Fruit fly (Drosophila melanogaster) whole organism, prepupa: ENCODE data around the gene CG7246.

Experiments
- CG10631 ChIP-seq: fragments of 200-800 bp; sonication (Bioruptor generic); optimal IDR thresholded peaks from 2 replicates; lab custom pipeline; 2016; ENCODE audit warnings: missing biosample characterization, missing genetic modification characterization
- CG10669 ChIP-seq: fragments of 200-800 bp; sonication (Bioruptor generic); optimal IDR thresholded peaks from 3 replicates; lab custom pipeline; 2018; ENCODE audit warnings: missing biosample characterization, mild to moderate bottlenecking, missing genetic modification characterization, moderate library complexity
- CG11294 ChIP-seq: fragments of 200-800 bp; sonication (Bioruptor generic); IDR thresholded peaks from 2 replicates; pipeline ENCODE4 v1.3.6; 2022; ENCODE audit warnings: missing biosample characterization, missing genetic modification characterization
- CG11762 ChIP-seq: fragments of 200-800 bp; sonication (Bioruptor generic); optimal IDR thresholded peaks from 3 replicates; lab custom pipeline; 2016; ENCODE audit warnings: missing biosample characterization, missing genetic modification characterization; ENCODE audit not compliant: insufficient read depth
- CG11902 ChIP-seq: fragments of 200-800 bp; sonication (Bioruptor generic); optimal IDR thresholded peaks from 3 replicates; lab custom pipeline; 2016; ENCODE audit warnings: missing biosample characterization, missing genetic modification characterization
- CG15336 ChIP-seq: fragments of 200-800 bp; sonication (Bioruptor generic); IDR thresholded peaks from 2 replicates; pipeline ENCODE4 v1.3.6; 2022; ENCODE audit warnings: missing biosample characterization, missing genetic modification characterization
- CG3032 ChIP-seq: fragments of 200-800 bp; optimal IDR thresholded peaks from 2 replicates; lab custom pipeline; 2019; ENCODE audit warnings: missing biosample characterization, mild to moderate bottlenecking, missing genetic modification characterization, moderate library complexity
- CG31627 ChIP-seq: fragments of 200-800 bp; sonication (Bioruptor generic); optimal IDR thresholded peaks from 3 replicates; lab custom pipeline; 2016; ENCODE audit warnings: missing biosample characterization, missing genetic modification characterization
- CG32006 ChIP-seq: fragments of 200-800 bp; sonication (Bioruptor generic); optimal IDR thresholded peaks from 3 replicates; lab custom pipeline; 2017; ENCODE audit warnings: missing biosample characterization, mild to moderate bottlenecking, missing genetic modification characterization
- CG34406 ChIP-seq: fragments of 200-800 bp; sonication (Bioruptor generic); optimal IDR thresholded peaks from 3 replicates; lab custom pipeline; 2016; ENCODE audit warnings: missing biosample characterization, missing genetic modification characterization
- CG6163 ChIP-seq: fragments of 200-800 bp; sonication (Bioruptor generic); IDR thresholded peaks from 3 replicates; pipeline ENCODE4 v1.3.6; 2022; ENCODE audit warnings: missing biosample characterization, missing genetic modification characterization
- CG6276 ChIP-seq: fragments of 200-800 bp; sonication (Bioruptor generic); optimal IDR thresholded peaks from 2 replicates; lab custom pipeline; 2017; ENCODE audit warnings: missing biosample characterization, mild to moderate bottlenecking, missing genetic modification characterization
- CG6792 ChIP-seq: fragments of 200-800 bp; sonication (Bioruptor generic); optimal IDR thresholded peaks from 3 replicates; lab custom pipeline; 2016; ENCODE audit warnings: missing biosample characterization, missing genetic modification characterization
- CG6808 ChIP-seq: fragments of 200-800 bp; sonication (Bioruptor generic); optimal IDR thresholded peaks from 3 replicates; lab custom pipeline; 2017; ENCODE audit warnings: missing biosample characterization, missing genetic modification characterization, mild to moderate bottlenecking, moderate library complexity, missing genetic modification reagents
- CG6854 ChIP-seq: fragments of 200-800 bp; sonication (Bioruptor generic); optimal IDR thresholded peaks from 2 replicates; lab custom pipeline; 2017; ENCODE audit warnings: missing biosample characterization, mild to moderate bottlenecking, missing genetic modification characterization
- CG7368 ChIP-seq: fragments of 200-800 bp; sonication (Bioruptor generic); optimal IDR thresholded peaks from 3 replicates; lab custom pipeline; 2016; ENCODE audit warnings: missing biosample characterization, missing genetic modification characterization
- CG8119 ChIP-seq: fragments of 200-800 bp; sonication (Bioruptor generic); IDR thresholded peaks from 3 replicates; pipeline ENCODE4 v1.3.6; 2022; ENCODE audit warnings: missing biosample characterization, missing genetic modification characterization
- CG8632 ChIP-seq: fragments of 200-800 bp; sonication (Bioruptor generic); optimal IDR thresholded peaks from 3 replicates; lab custom pipeline; 2016; ENCODE audit warnings: missing biosample characterization, missing genetic modification characterization
- CG9139 ChIP-seq: fragments of 200-800 bp; sonication (Bioruptor generic); optimal IDR thresholded peaks from 3 replicates; lab custom pipeline; 2017; ENCODE audit warnings: missing biosample characterization, mild to moderate bottlenecking, missing genetic modification characterization
- Eip75B ChIP-seq: fragments of 200-800 bp; sonication (Bioruptor generic); optimal IDR thresholded peaks from 3 replicates; lab custom pipeline; 2016; ENCODE audit warnings: missing biosample characterization, missing genetic modification characterization
- Eip93F ChIP-seq: fragments of 200-800 bp; sonication (Bioruptor generic); optimal IDR thresholded peaks from 2 replicates; lab custom pipeline; 2016; ENCODE audit warnings: missing biosample characterization, mild to moderate bottlenecking, missing genetic modification characterization
- Ets96B ChIP-seq: fragments of 200-800 bp; optimal IDR thresholded peaks from 2 replicates; lab custom pipeline; 2019; ENCODE audit warnings: missing biosample characterization, mild to moderate bottlenecking, missing genetic modification characterization, moderate library complexity
- Gug ChIP-seq: fragments of 200-800 bp; sonication (Bioruptor generic); IDR thresholded peaks from 2 replicates; pipeline ENCODE4 v1.3.6; 2022; ENCODE audit warnings: missing biosample characterization, missing genetic modification characterization
- Hr39 ChIP-seq: fragments of 200-800 bp; sonication (Bioruptor generic); optimal IDR thresholded peaks from 2 replicates; lab custom pipeline; 2016; ENCODE audit warnings: missing biosample characterization, missing genetic modification characterization
- Hr4 ChIP-seq: fragments of 200-800 bp; sonication (Bioruptor generic); optimal IDR thresholded peaks from 3 replicates; lab custom pipeline; 2016; ENCODE audit warnings: missing biosample characterization, missing genetic modification characterization
- Lpt ChIP-seq: fragments of 200-800 bp; sonication (Bioruptor generic); optimal IDR thresholded peaks from 3 replicates; lab custom pipeline; 2016; ENCODE audit warnings: missing biosample characterization, missing genetic modification characterization
- Met ChIP-seq: fragments of 200-800 bp; sonication (Bioruptor generic); optimal IDR thresholded peaks from 3 replicates; lab custom pipeline; 2016; ENCODE audit warnings: missing biosample characterization, missing genetic modification characterization
- OdsH ChIP-seq: fragments of 200-800 bp; sonication (Bioruptor generic); optimal IDR thresholded peaks from 3 replicates; lab custom pipeline; 2016; ENCODE audit warnings: missing biosample characterization, missing genetic modification characterization
- Sox102F ChIP-seq: fragments of 200-800 bp; sonication (Bioruptor generic); optimal IDR thresholded peaks from 2 replicates; lab custom pipeline; 2016; ENCODE audit warnings: missing biosample characterization, mild to moderate bottlenecking, missing genetic modification characterization
- Sox14 ChIP-seq: fragments of 200-800 bp; sonication (Bioruptor generic); optimal IDR thresholded peaks from 3 replicates; lab custom pipeline; 2016; ENCODE audit warnings: missing biosample characterization, missing genetic modification characterization
- Sox15 ChIP-seq: fragments of 200-800 bp; sonication (Bioruptor generic); optimal IDR thresholded peaks from 3 replicates; lab custom pipeline; 2016; ENCODE audit warnings: missing biosample characterization, missing genetic modification characterization
- achi ChIP-seq: fragments of 200-800 bp; sonication (Bioruptor generic); optimal IDR thresholded peaks from 3 replicates; lab custom pipeline; 2016; ENCODE audit warnings: missing biosample characterization, missing genetic modification characterization
- acj6 ChIP-seq: fragments of 200-800 bp; sonication (Bioruptor generic); optimal IDR thresholded peaks from 3 replicates; lab custom pipeline; 2016; ENCODE audit warnings: missing biosample characterization, missing genetic modification characterization
- dac ChIP-seq: fragments of 200-800 bp; sonication (Bioruptor generic); optimal IDR thresholded peaks from 2 replicates; lab custom pipeline; 2017; ENCODE audit warnings: missing biosample characterization, mild to moderate bottlenecking, missing genetic modification characterization
- dsx ChIP-seq: fragments of 200-800 bp; optimal IDR thresholded peaks from 3 replicates; lab custom pipeline; 2019; ENCODE audit warnings: missing biosample characterization, mild to moderate bottlenecking, missing genetic modification characterization, moderate library complexity; ENCODE audit not compliant: poor library complexity, severe bottlenecking
- eg ChIP-seq: fragments of 200-800 bp; sonication (Bioruptor generic); IDR thresholded peaks from 3 replicates; pipeline ENCODE4 v1.3.6; 2022; ENCODE audit warnings: missing biosample characterization, missing genetic modification characterization
- esn ChIP-seq: fragments of 200-800 bp; sonication (Bioruptor generic); optimal IDR thresholded peaks from 2 replicates; lab custom pipeline; 2016; ENCODE audit warnings: missing biosample characterization, mild to moderate bottlenecking, missing genetic modification characterization, moderate library complexity
- fd59A ChIP-seq: fragments of 200-800 bp; sonication (Bioruptor generic); optimal IDR thresholded peaks from 2 replicates; lab custom pipeline; 2017; ENCODE audit warnings: missing biosample characterization, mild to moderate bottlenecking, missing genetic modification characterization, missing genetic modification reagents
- fkh ChIP-seq: fragments of 200-800 bp; sonication (Bioruptor generic); optimal IDR thresholded peaks from 3 replicates; lab custom pipeline; 2017; ENCODE audit warnings: missing biosample characterization, mild to moderate bottlenecking, missing genetic modification characterization, moderate library complexity
- lz ChIP-seq: fragments of 200-800 bp; sonication (Bioruptor generic); optimal IDR thresholded peaks from 3 replicates; lab custom pipeline; 2016; ENCODE audit warnings: missing biosample characterization, missing genetic modification characterization
- pdm3 ChIP-seq: fragments of 200-800 bp; sonication (Bioruptor generic); optimal IDR thresholded peaks from 3 replicates; lab custom pipeline; 2016; ENCODE audit warnings: missing biosample characterization, missing genetic modification characterization
- salr ChIP-seq, 2 experiments: fragments of 200-800 bp; sonication (Bioruptor generic); optimal IDR thresholded peaks; 3 replicates each; lab custom pipeline; 2016 to 2018; ENCODE audit warnings: missing biosample characterization in 2 of 2, missing genetic modification characterization in 2 of 2, mild to moderate bottlenecking in 1 of 2
- ss ChIP-seq, 2 experiments: fragments of 200-800 bp; sonication (Bioruptor generic); optimal IDR thresholded peaks; 2 replicates in 1 of 2; 3 replicates in 1 of 2; lab custom pipeline; 2017 to 2018; ENCODE audit warnings: mild to moderate bottlenecking in 2 of 2, missing biosample characterization in 2 of 2, missing genetic modification characterization in 2 of 2, moderate library complexity in 1 of 2
- svp ChIP-seq: fragments of 200-800 bp; sonication (Bioruptor generic); peaks from one replicate; lab custom pipeline; 2016; ENCODE audit warnings: missing biosample characterization, missing genetic modification characterization
- topi ChIP-seq: fragments of 200-800 bp; sonication (Bioruptor generic); optimal IDR thresholded peaks from 3 replicates; lab custom pipeline; 2016; ENCODE audit warnings: missing biosample characterization, missing genetic modification characterization
- vri ChIP-seq: fragments of 200-800 bp; sonication (Bioruptor generic); optimal IDR thresholded peaks from 3 replicates; lab custom pipeline; 2016; ENCODE audit warnings: missing biosample characterization, mild to moderate bottlenecking, missing genetic modification characterization

CG7246 gene

DNA sequence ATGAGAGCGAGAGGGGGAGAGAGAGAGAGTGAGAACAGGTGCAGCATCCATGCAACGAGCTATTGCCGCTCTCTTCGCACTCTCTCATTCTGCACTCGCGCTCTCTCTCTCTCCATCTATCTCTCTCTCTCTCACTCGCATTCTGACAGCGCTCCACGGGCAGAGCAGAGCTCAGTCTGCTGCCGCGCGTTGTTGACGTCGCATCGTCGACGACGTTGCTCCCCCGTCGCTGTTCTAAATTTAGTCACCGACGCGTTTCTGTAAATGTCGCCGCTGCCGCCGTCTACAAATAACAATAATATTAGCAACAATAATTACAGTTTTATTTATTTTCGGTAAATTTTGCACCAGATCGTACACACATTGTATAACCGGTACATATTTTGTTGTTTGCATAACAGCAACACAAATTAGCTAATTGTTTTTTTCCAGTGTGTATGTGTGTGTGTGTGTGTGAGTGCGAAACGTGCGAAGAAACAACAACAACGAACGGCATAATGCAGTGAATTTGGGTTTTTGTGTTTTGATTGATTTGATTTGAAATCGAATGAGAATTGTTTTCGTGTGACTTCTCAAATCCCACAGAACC lies 38.3 kb downstream of the CG7246 start (continued):
- TF ChIP-seq ss (GFP tag; optimal IDR thresholded peaks at IDR 0.05; lab: Kevin White, UChicago) = peak; percentile 8 to 25
- no peak for TF ChIP-seq salr (GFP tag; optimal IDR thresholded peaks at IDR 0.05; lab: Kevin White, UChicago)
- TF ChIP-seq pdm3 (GFP tag; lab: Kevin White, UChicago) = peak; percentile 33
- TF ChIP-seq CG15336 (GFP tag; lab: Robert Waterston, UW) = peak; percentile 7; the same call in 1 of the 2 replicates
- TF ChIP-seq acj6 (GFP tag; lab: Kevin White, UChicago) = no peak
- peak; percentile 20 for TF ChIP-seq CG31627
- peak; percentile 44 for TF ChIP-seq esn
- TF ChIP-seq dac (GFP tag; lab: Kevin White, UChicago) = no peak
- no peak for TF ChIP-seq CG6276
- TF ChIP-seq CG6854 (GFP tag; lab: Kevin White, UChicago) = peak; percentile 15
- TF ChIP-seq CG9139 (GFP tag; lab: Kevin White, UChicago) = peak; percentile 16
- TF ChIP-seq vri (GFP tag; lab: Kevin White, UChicago) = peak; percentile 75
- no peak for TF ChIP-seq Eip93F
- no peak for TF ChIP-seq lz

dm6 chrX:9041789-9042456 lies 38.9 kb downstream of the CG7246 start:
- TF ChIP-seq topi = peak; percentile 66
- peak; percentile 43 for TF ChIP-seq achi
- TF ChIP-seq Sox14 (GFP tag; lab: Kevin White, UChicago) = peak; percentile 48
- peak; percentile 56 for TF ChIP-seq esn
- TF ChIP-seq CG10631 (GFP tag; lab: Kevin White, UChicago) = peak; percentile 37
- no peak for TF ChIP-seq CG6854 (GFP tag; lab: Kevin White, UChicago)
- no peak; the same call in 1 of the 2 replicates for TF ChIP-seq Gug (GFP tag; lab: Robert Waterston, UW)
- TF ChIP-seq Ets96B = peak; percentile 25
- peak; percentile 39 for TF ChIP-seq Hr39 (GFP tag; lab: Kevin White, UChicago)
- no peak for TF ChIP-seq fkh (GFP tag; lab: Kevin White, UChicago)
- peak; percentile 68 for TF ChIP-seq svp
- TF ChIP-seq CG6276 = peak; percentile 52
- peak; percentile 13 for TF ChIP-seq CG3032 (tag; lab: Kevin White, UChicago)
- no peak for TF ChIP-seq vri (GFP tag; lab: Kevin White, UChicago)
- peak; percentile 30 for TF ChIP-seq dac (GFP tag; lab: Kevin White, UChicago)
- TF ChIP-seq Hr4 (GFP tag; lab: Kevin White, UChicago) = peak; percentile 68
- TF ChIP-seq CG6792 = peak; percentile 54
- peak; percentile 49 for TF ChIP-seq CG6808 (GFP tag; lab: Kevin White, UChicago)
- TF ChIP-seq CG32006 (GFP tag; lab: Kevin White, UChicago) = peak; percentile 82
- TF ChIP-seq CG8632 (GFP tag; lab: Kevin White, UChicago) = peak; percentile 33
- TF ChIP-seq OdsH (GFP tag; lab: Kevin White, UChicago) = peak; percentile 50
- peak; percentile 5 for TF ChIP-seq Lpt (GFP tag; lab: Kevin White, UChicago)
- TF ChIP-seq CG9139 (GFP tag; lab: Kevin White, UChicago) = no peak
- TF ChIP-seq CG15336 (GFP tag; lab: Robert Waterston, UW) = peak; percentile 69
- peak; percentile 21 for TF ChIP-seq CG10669 (GFP tag; lab: Kevin White, UChicago)
- no peak for TF ChIP-seq CG11294 (GFP tag; lab: Robert Waterston, UW)
- peak; percentile 73 for TF ChIP-seq CG8119 (GFP tag; lab: Robert Waterston, UW)
- TF ChIP-seq CG6163 (GFP tag; lab: Robert Waterston, UW) = no peak; the same call in 1 of the 3 replicates
- peak; percentile 7 to 55 for TF ChIP-seq ss (GFP tag; optimal IDR thresholded peaks at IDR 0.05; lab: Kevin White, UChicago)
- no peak for TF ChIP-seq dsx
- TF ChIP-seq lz = peak; percentile 45
- TF ChIP-seq CG11902 (GFP tag; lab: Kevin White, UChicago) = no peak
- no peak for TF ChIP-seq Eip93F
- TF ChIP-seq fd59A = peak; percentile 28
- peak; percentile 6 for TF ChIP-seq CG7368
- peak; percentile 9 for TF ChIP-seq Sox102F (GFP tag; lab: Kevin White, UChicago)
- peak; percentile 46 for TF ChIP-seq CG11762 (GFP tag; lab: Kevin White, UChicago)
- TF ChIP-seq Met (GFP tag; lab: Kevin White, UChicago) = peak; percentile 61
- peak; percentile 16 for TF ChIP-seq CG34406
- TF ChIP-seq Eip75B (GFP tag; lab: Kevin White, UChicago) = peak; percentile 13
- peak; percentile 58; the same call in 2 of the 3 replicates for TF ChIP-seq eg
- peak; percentile 33 for TF ChIP-seq Sox15 (GFP tag; lab: Kevin White, UChicago)
